Worm (Caenorhabditis elegans) whole organism, L4 larva: Measurements from ENCODE around the gene set-26.
"Not testable (repeated sequence)": the region's sequence is repeated elsewhere in the genome, so short reads cannot be mapped to it uniquely, and the experiment has no call there.

ENCODE experiments used
- F49E8.2 ChIP-seq: sonication (generic microtip); optimal IDR thresholded peaks from 2 replicates; lab custom pipeline; 2016; ENCODE audit warnings: missing compliant biosample characterization, mild to moderate bottlenecking, missing genetic modification characterization, borderline replicate concordance
- ZK337.2 ChIP-seq: fragments of 200-800 bp; sonication (Bioruptor generic); IDR thresholded peaks from 2 replicates; pipeline ENCODE4 v1.3.6; 2022; ENCODE audit warnings: missing genetic modification reagents, missing genetic modification characterization, missing compliant biosample characterization
- ceh-82 ChIP-seq: sonication (generic microtip); optimal IDR thresholded peaks from 2 replicates; lab custom pipeline; 2017; ENCODE audit warnings: missing biosample characterization, missing genetic modification characterization
- madf-9 ChIP-seq: fragments of 200-800 bp; sonication (Bioruptor generic); conservative IDR thresholded peaks from 2 replicates; pipeline ENCODE4 v1.3.6; 2022; ENCODE audit warnings: missing genetic modification reagents, missing genetic modification characterization, missing compliant biosample characterization
- nhr-237 ChIP-seq: sonication (generic microtip); optimal IDR thresholded peaks from 2 replicates; lab custom pipeline; 2017; ENCODE audit warnings: missing biosample characterization, missing genetic modification characterization
- nhr-6 ChIP-seq: fragments of 150-350 bp; optimal IDR thresholded peaks from 2 replicates; lab custom pipeline; 2014; ENCODE audit warnings: missing biosample characterization, missing genetic modification characterization
- nhr-76 ChIP-seq: fragments of 150-350 bp; optimal IDR thresholded peaks from 2 replicates; lab custom pipeline; 2014; ENCODE audit warnings: missing biosample characterization, missing genetic modification characterization
- ztf-7 ChIP-seq: fragments of 150-350 bp; optimal IDR thresholded peaks from 2 replicates; lab custom pipeline; 2014; ENCODE audit warnings: missing biosample characterization, missing genetic modification characterization

ce11 chrIV:16646192-16646544 is 9.5 kb downstream of the set-26 start, which contains the start of gene Y51H4A.13:
- not testable (repeated sequence) for TF ChIP-seq ceh-82 (tag; lab: Kevin White, UChicago); nhr-237; madf-9 (GFP tag; lab: Robert Waterston, UW); ZK337.2 (GFP tag; lab: Robert Waterston, UW); nhr-76 (tag; lab: Kevin White, UChicago); F49E8.2; nhr-6 (tag; lab: Kevin White, UChicago); ztf-7 (tag; lab: Kevin White, UChicago)
